Worm (Caenorhabditis elegans) whole organism, young adult: Measurements from ENCODE around the gene F47B8.3.
"Not testable (repeated sequence)": the region's sequence is repeated elsewhere in the genome, so short reads cannot be mapped to it uniquely, and the experiment has no call there.

Experiments
- B0019.2 ChIP-seq: fragments of 200-800 bp; sonication (Bioruptor generic); conservative IDR thresholded peaks from 2 replicates; pipeline ENCODE4 v1.3.6; 2022; ENCODE audit warnings: missing genetic modification reagents, missing genetic modification characterization, missing compliant biosample characterization
- B0336.3 ChIP-seq: fragments of 200-800 bp; sonication (Bioruptor generic); IDR thresholded peaks from 2 replicates; pipeline ENCODE4 v1.3.6; 2022; ENCODE audit warnings: missing genetic modification characterization, missing compliant biosample characterization
- D2030.7 ChIP-seq: fragments of 200-800 bp; sonication (Bioruptor generic); IDR thresholded peaks from 2 replicates; pipeline ENCODE4 v1.3.6; 2022; ENCODE audit warnings: missing genetic modification reagents, missing genetic modification characterization, missing compliant biosample characterization
- F10E7.11 ChIP-seq: sonication (generic microtip); optimal IDR thresholded peaks from 2 replicates; lab custom pipeline; 2017; ENCODE audit warnings: mild to moderate bottlenecking, missing genetic modification characterization, moderate library complexity, missing compliant biosample characterization
- F22D6.2 ChIP-seq: sonication (generic microtip); optimal IDR thresholded peaks from 2 replicates; lab custom pipeline; 2016; ENCODE audit warnings: mild to moderate bottlenecking, missing genetic modification characterization, missing compliant biosample characterization
- F33H1.4 ChIP-seq: fragments of 200-800 bp; sonication (Bioruptor generic); IDR thresholded peaks from 2 replicates; pipeline ENCODE4 v1.3.6; 2022; ENCODE audit warnings: missing genetic modification reagents, missing genetic modification characterization, missing compliant biosample characterization
- attf-6 ChIP-seq: fragments of 200-800 bp; sonication (Bioruptor generic); IDR thresholded peaks from 2 replicates; pipeline ENCODE4 v1.3.6; 2022; ENCODE audit warnings: missing genetic modification reagents, missing genetic modification characterization, missing compliant biosample characterization
- cebp-1 ChIP-seq, 2 experiments: fragments of 200-800 bp in 1 of 2; sonication (Bioruptor generic) in 1 of 2; sonication (generic microtip) in 1 of 2; IDR thresholded peaks in 1 of 2; optimal IDR thresholded peaks in 1 of 2; 2 replicates each; pipeline versions ENCODE4 v1.3.6 to Lab custom; 2017 to 2022; ENCODE audit warnings: missing compliant biosample characterization in 2 of 2, missing genetic modification characterization in 2 of 2, mild to moderate bottlenecking in 1 of 2, missing genetic modification reagents in 1 of 2, moderate library complexity in 1 of 2
- ceh-91 ChIP-seq: fragments of 200-800 bp; sonication (Bioruptor generic); IDR thresholded peaks from 2 replicates; pipeline ENCODE4 v1.3.6; 2022; ENCODE audit warnings: missing genetic modification reagents, missing genetic modification characterization, missing compliant biosample characterization
- dox-1 ChIP-seq: fragments of 200-800 bp; sonication (Bioruptor generic); IDR thresholded peaks from 2 replicates; pipeline ENCODE4 v1.3.6; 2022; ENCODE audit warnings: missing genetic modification reagents, missing genetic modification characterization, missing compliant biosample characterization
- egl-18 ChIP-seq: fragments of 200-800 bp; sonication (Bioruptor generic); IDR thresholded peaks from 2 replicates; pipeline ENCODE4 v1.3.6; 2022; ENCODE audit warnings: missing genetic modification reagents, missing genetic modification characterization, missing compliant biosample characterization
- him-1 ChIP-seq: sonication (generic microtip); optimal IDR thresholded peaks from 2 replicates; lab custom pipeline; 2016; ENCODE audit warnings: missing genotype, missing genetic modification reagents, missing genetic modification characterization, missing compliant biosample characterization
- hsf-1 ChIP-seq: fragments of 200-800 bp; sonication (Bioruptor generic); IDR thresholded peaks from 2 replicates; pipeline ENCODE4 v1.3.6; 2022; ENCODE audit warnings: missing genetic modification reagents, missing genetic modification characterization, missing compliant biosample characterization
- lin-26 ChIP-seq: fragments of 200-800 bp; sonication (Bioruptor generic); IDR thresholded peaks from 2 replicates; pipeline ENCODE4 v1.3.6; 2022; ENCODE audit warnings: missing genetic modification reagents, missing genetic modification characterization, missing compliant biosample characterization
- lin-54 ChIP-seq: fragments of 200-800 bp; sonication (Bioruptor generic); optimal IDR thresholded peaks from 2 replicates; lab custom pipeline; 2018; ENCODE audit warnings: mild to moderate bottlenecking, missing genetic modification characterization, missing compliant biosample characterization
- lsl-1 ChIP-seq: fragments of 200-800 bp; sonication (Bioruptor generic); optimal IDR thresholded peaks from 2 replicates; lab custom pipeline; 2018; ENCODE audit warnings: mild to moderate bottlenecking, missing genetic modification characterization, moderate library complexity, missing compliant biosample characterization
- madf-6 ChIP-seq: fragments of 200-800 bp; sonication (Bioruptor generic); IDR thresholded peaks from 2 replicates; pipeline ENCODE4 v1.3.6; 2022; ENCODE audit warnings: missing genetic modification reagents, missing genetic modification characterization, missing compliant biosample characterization
- mcd-1 ChIP-seq: fragments of 200-800 bp; sonication (Bioruptor generic); IDR thresholded peaks from 2 replicates; pipeline ENCODE4 v1.3.6; 2022; ENCODE audit warnings: missing genetic modification reagents, missing genetic modification characterization, missing compliant biosample characterization
- snpc-1.1 ChIP-seq: sonication (generic microtip); optimal IDR thresholded peaks from 2 replicates; lab custom pipeline; 2017; ENCODE audit warnings: missing genetic modification characterization, mild to moderate bottlenecking, missing compliant biosample characterization, antibody characterized with exemption, moderate library complexity, missing genotype, missing genetic modification reagents; ENCODE audit not compliant: insufficient read depth
- snpc-1.3 ChIP-seq: sonication (generic microtip); optimal IDR thresholded peaks from 2 replicates; lab custom pipeline; 2017; ENCODE audit warnings: missing genetic modification characterization, mild to moderate bottlenecking, missing compliant biosample characterization, antibody characterized with exemption, moderate library complexity, missing genotype, missing genetic modification reagents; ENCODE audit not compliant: insufficient read depth
- snpc-4 ChIP-seq, 5 experiments: fragments of 150-350 bp in 1 of 5; sonication (generic microtip) in 4 of 5; optimal IDR thresholded peaks; 2 replicates each; lab custom pipeline; 2014 to 2018; ENCODE audit warnings: missing genetic modification characterization in 5 of 5, missing biosample characterization in 3 of 5, antibody characterized with exemption in 2 of 5, mild to moderate bottlenecking in 2 of 5, missing compliant biosample characterization in 2 of 5, missing genotype in 2 of 5, moderate library complexity in 2 of 5, missing genetic modification reagents in 1 of 5
- tbp1 ChIP-seq: fragments of 200-800 bp; sonication (Bioruptor generic); optimal IDR thresholded peaks from 2 replicates; lab custom pipeline; 2018; ENCODE audit warnings: mild to moderate bottlenecking, missing genetic modification characterization, missing compliant biosample characterization
- ztf-22 ChIP-seq: fragments of 200-800 bp; sonication (Bioruptor generic); optimal IDR thresholded peaks from 2 replicates; lab custom pipeline; 2018; ENCODE audit warnings: mild to moderate bottlenecking, missing genetic modification characterization, moderate library complexity, missing compliant biosample characterization

F47B8.3 gene

DNA sequence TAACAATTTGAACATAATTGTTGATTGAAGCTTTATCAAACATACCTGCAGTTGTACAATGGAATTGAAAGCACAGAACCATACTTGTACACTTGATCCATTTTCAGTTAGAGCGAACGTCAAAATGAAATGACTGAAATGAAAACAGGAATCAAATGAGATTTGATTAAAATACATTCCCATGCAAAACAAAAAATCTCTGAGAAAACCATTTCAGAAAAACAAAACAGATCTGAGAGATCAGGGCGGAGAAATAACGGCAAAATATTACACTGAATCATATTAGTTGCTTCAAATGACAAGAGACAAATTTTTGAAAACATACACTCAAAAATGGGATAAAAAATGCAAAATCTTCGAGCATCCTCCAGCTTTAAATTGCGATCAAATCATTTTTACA lies 43.0 kb downstream of the F47B8.3 start, which contains the start of gene srt-33 (continued):
- no peak for TF ChIP-seq F22D6.2 (tag; lab: Kevin White, UChicago)
- TF ChIP-seq, all 124 proteins: peak for 0

DNA sequence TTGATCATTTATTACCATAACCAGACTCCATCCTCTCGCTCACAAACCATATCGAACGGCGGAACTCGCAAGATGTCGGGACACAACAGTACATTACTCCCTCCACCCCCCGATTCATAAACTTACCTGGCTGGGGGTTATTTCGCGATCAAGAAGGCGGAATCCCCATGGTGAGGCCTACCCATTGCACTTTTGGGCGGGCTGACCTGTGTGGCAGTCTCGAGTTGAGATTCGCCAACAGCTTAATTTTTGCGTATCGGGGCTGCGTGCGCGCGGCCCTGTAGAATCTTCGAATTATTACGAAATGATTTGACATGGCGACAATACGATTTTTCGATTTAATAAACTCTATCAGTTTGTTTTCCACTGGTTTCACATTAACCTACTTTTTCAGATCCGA lies 45.3 kb downstream of the F47B8.3 start:
- TF ChIP-seq madf-6 (GFP tag; lab: Robert Waterston, UW) (peak; percentile 55), D2030.7 (GFP tag; lab: Robert Waterston, UW) (peak; percentile 48), lsl-1 (GFP tag; lab: Kevin White, UChicago) (peak; percentile 19), hsf-1 (GFP tag; lab: Robert Waterston, UW) (0 out of 2 replicates have a peak, but pooled peaks have one; percentile 23), tbp1 (GFP tag; lab: Kevin White, UChicago) (peak; percentile 51), snpc-1.3 (tag; lab: Kevin White, UChicago) (peak; percentile 43), snpc-4 (GFP tag; optimal IDR thresholded peaks at IDR 0.05; lab: Kevin White, UChicago) (peak; percentile 78), snpc-4 (tag; optimal IDR thresholded peaks at IDR 0.05; lab: Kevin White, UChicago) (peak; percentile 68 to 93 (median 85)), snpc-1.1 (tag; lab: Kevin White, UChicago) (peak; percentile 90), attf-6 (GFP tag; lab: Robert Waterston, UW) (peak; percentile 87; the same call in 1 of the 2 replicates), him-1 (tag; lab: Kevin White, UChicago) (peak; percentile 87), F33H1.4 (GFP tag; lab: Robert Waterston, UW) (peak; percentile 25; the same call in 1 of the 2 replicates), lin-26 (GFP tag; lab: Robert Waterston, UW) (peak; percentile 53; the same call in 1 of the 2 replicates), B0019.2 (GFP tag; lab: Robert Waterston, UW) (0 out of 2 replicates have a peak, but pooled peaks have one; percentile 19), mcd-1 (peak; percentile 52)

DNA sequence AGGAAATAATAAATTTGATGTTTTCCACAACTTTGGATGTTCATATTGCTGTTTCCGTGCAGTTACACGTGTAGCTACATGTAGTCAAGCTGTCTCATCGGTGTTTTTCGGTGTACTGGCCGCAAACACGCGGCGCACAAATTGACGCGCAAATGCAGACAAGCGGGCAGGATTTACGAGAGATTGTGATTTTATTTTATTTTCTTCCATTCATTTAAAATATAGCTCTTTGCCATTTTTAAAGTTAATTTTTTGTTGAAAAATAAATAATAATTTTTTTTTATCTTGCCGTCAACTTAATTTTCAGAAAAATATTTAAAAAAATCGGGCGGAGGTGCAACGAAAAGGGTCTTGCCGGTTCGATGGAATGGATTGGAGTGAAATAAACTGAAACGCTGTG lies 48.5 kb downstream of the F47B8.3 start, which contains the start of gene F40G12.7:
TSS of gene F40G12.7 (plus strand) at position 301 of the 400 bp plus-strand sequence.
- TF ChIP-seq F10E7.11 (tag; lab: Kevin White, UChicago); lin-26 (GFP tag; lab: Robert Waterston, UW); cebp-1 (GFP tag; IDR thresholded peaks at IDR 0.05; lab: Robert Waterston, UW); cebp-1 (tag; optimal IDR thresholded peaks at IDR 0.05; lab: Kevin White, UChicago): not testable (repeated sequence)
- TF ChIP-seq, all 124 proteins: peak for 0; not testable (repeated sequence) for 124

DNA sequence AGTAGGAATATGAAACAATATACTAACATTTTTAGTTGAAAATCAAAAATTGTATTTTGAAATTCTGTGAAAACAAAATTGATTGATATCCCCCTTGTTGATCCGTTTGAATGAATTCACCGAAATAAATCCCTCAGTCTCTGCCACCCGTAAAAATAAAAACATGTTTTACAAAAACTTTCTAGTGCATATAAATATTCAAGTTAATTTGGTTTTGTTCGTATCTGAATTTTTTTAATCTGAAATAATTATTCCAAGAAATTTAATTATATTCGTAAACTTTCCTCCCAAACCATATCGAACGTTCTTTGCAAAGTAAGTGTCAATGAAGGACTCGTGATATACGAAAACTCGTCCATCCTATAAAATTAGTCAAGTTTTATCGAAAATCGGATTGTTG lies 49.8 kb downstream of the F47B8.3 start, which contains the start of gene F40G12.6:
TSS of gene F40G12.6 (minus strand) at position 101 of the 400 bp plus-strand sequence.
- TF ChIP-seq ceh-91 (no peak), B0336.3 (GFP tag; lab: Robert Waterston, UW) (no peak), egl-18 (no peak), lin-54 (GFP tag; lab: Kevin White, UChicago) (no peak), dox-1 (GFP tag; lab: Robert Waterston, UW) (no peak), ztf-22 (GFP tag; lab: Kevin White, UChicago) (no peak)
